Worm (Caenorhabditis elegans): ENCODE measurements around the gene sde-2.
A peak's percentile ranks its signal among the peaks of the same experiment; 100 is the strongest.

sde-2 gene

DNA sequence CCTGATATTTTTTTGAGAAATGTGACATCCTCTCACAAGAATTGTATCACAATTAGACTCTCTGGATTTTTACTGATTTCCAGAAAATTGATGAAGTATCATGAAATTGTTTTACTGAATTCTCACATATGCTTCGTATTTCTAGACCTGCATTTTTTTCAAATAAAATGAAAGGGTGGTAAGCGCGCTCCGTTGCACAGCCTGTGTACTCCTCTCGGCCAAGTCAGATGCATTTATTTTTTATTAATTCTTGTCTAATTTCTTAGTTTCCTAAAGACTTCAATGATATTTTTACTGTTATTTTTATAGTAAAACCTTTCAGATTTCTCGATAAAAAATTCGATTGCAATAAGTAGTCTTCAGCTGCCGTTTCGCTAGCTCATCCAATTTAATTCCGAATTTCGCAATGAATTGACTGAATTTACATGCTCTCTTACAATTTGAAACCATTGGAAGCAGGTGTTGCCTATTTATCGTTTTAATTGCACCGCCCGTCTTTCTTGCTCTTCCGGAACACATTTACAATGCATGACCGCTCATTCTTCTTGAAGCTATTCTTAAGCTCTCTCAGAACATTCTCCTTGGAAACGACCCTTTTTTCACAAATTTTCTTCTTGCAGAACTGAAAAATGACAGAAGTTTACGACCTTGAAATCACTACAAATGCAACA is 35.7 kb upstream of the sde-2 start, which contains the start of gene tbcb-1:
Gene tbcb-1, plus strand, starts transcription at position 621 of the 671 bp plus-strand sequence.
- TF ChIP-seq snpc-4 (tag; optimal IDR thresholded peaks at IDR 0.05) (peak; percentile 36), hmg-11 (tag; optimal IDR thresholded peaks at IDR 0.05) (no peak), nhr-23 (tag; optimal IDR thresholded peaks at IDR 0.05) (peak; percentile 34), lin-15B (tag; optimal IDR thresholded peaks at IDR 0.05) (peak; percentile 80), pha-4 (tag; optimal IDR thresholded peaks at IDR 0.05) (peak; percentile 43)

DNA sequence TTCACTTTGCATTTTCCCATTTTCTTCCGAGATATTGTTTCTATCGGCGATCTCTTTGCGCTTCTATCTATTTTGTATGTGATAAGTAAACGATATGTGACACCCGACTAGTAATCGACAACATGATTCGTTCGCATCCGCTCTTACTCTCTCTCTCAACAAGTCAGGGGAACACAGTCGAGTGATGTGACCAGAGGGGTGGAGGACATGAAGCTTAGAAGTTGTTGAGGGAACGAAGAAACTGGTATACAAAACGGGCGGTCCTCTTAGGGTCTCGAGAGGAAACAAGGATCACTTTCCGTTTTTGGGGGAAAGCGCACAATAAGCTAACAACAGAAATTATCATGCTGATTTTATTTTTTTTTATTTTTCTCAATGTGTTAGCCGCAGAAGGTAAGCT is 34.3 kb upstream of the sde-2 start, which contains the start of gene F53F4.4:
Gene F53F4.4, plus strand, starts transcription at position 301 of the 400 bp plus-strand sequence.
- TF ChIP-seq unc-39 (tag; optimal IDR thresholded peaks at IDR 0.05) (no peak), ceh-9 (tag; optimal IDR thresholded peaks at IDR 0.05) (no peak), sea-2 (GFP tag; optimal IDR thresholded peaks at IDR 0.05) (no peak), skn-1 (tag; optimal IDR thresholded peaks at IDR 0.05) (no peak)

DNA sequence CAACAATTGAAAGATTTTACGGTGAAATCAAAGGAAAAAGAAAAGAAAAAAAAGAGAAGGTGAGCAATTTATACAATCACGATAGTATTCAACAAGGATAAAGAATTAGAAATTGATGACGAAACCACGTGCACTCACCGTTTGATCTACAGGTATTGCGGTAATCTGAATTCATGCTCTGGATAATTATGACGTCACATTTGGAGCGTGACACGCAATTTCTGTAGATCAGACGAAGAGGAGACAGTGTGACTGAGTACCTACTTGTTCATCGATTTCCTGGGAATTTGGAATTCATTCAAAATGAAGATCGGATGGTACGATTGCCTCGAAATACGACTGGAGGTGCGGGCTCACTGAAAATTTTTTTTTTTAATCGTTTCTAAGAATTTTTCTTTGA is 29.0 kb upstream of the sde-2 start:
- TF ChIP-seq nfya-1 (tag; optimal IDR thresholded peaks at IDR 0.05; ENCODE audit: insufficient read depth) (no peak), unc-39 (tag; optimal IDR thresholded peaks at IDR 0.05) (no peak), mdl-1 (tag; optimal IDR thresholded peaks at IDR 0.05) (no peak), nhr-25 (tag; optimal IDR thresholded peaks at IDR 0.05) (no peak), nhr-28 (tag; optimal IDR thresholded peaks at IDR 0.05) (no peak), snpc-4 (tag; optimal IDR thresholded peaks at IDR 0.05) (no peak), ZK546.5 (tag; optimal IDR thresholded peaks at IDR 0.05) (no peak), nhr-67 (tag; optimal IDR thresholded peaks at IDR 0.05) (no peak), nhr-43 (tag; optimal IDR thresholded peaks at IDR 0.05; ENCODE audit: poor library complexity, severe bottlenecking) (no peak), mml-1 (tag; optimal IDR thresholded peaks at IDR 0.05) (no peak), egl-27 (tag; optimal IDR thresholded peaks at IDR 0.05) (no peak), ceh-9 (tag; optimal IDR thresholded peaks at IDR 0.05) (no peak), ztf-4 (tag; optimal IDR thresholded peaks at IDR 0.05) (no peak), ama-1 (optimal IDR thresholded peaks at IDR 0.05) (no peak), lin-39 (tag; optimal IDR thresholded peaks at IDR 0.05) (no peak), sea-2 (GFP tag; optimal IDR thresholded peaks at IDR 0.05) (no peak), ceh-82 (tag; optimal IDR thresholded peaks at IDR 0.05) (no peak)

DNA sequence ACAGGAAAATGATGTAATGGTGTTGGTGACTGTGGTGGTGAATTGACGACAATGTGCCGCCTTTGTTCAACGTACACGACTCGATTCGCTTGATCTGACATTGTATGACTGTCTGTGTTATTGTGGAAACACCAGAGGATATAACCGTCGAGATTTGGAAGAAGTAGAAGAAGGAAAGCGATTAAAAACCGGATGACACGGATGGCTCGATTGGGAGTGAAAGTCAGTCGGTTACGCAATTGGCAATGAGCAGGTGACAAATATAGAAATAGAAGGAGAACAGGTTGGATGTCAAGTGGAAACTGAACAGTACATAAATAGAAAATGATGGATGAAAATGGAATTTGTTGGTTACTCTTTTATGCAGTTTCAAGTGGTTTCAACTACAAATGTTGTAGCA is 26.5 kb upstream of the sde-2 start, which contains the start of gene rdy-2:
Gene rdy-2, minus strand, starts transcription at position 101 of the 400 bp plus-strand sequence.
- TF ChIP-seq elt-3 (tag; optimal IDR thresholded peaks at IDR 0.05): no peak
- no peak for TF ChIP-seq ztf-4 (tag; optimal IDR thresholded peaks at IDR 0.05)

DNA sequence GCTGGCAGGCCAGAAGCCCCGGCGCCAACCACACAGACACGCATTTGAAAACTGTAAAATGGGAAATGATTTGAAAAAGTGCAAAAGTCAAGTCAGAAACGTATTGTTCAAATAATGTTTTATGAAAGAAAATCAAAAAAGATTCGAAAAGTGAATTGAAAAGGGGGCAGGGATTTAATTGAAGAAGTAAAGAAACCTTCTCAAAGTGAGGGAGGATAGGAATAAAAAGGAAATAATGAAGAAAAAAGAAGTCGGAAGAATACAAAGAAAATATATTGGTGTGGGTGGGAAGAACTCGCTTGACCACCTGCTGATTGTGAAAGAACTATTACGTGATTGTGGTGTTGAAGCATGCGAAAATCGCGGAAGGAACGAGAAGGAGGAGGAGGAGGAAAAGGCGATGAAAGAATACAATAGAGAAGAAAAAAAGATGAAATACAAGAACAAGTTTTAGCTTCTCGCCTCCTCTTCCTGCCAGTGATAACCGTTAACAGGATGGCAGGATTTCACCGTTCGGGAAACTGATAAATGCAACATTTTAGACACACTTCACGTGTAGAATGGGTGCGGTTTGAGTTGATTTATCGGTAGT is 20.6 kb upstream of the sde-2 start, which contains the start of gene fmo-4:
Gene fmo-4, minus strand, starts transcription at position 51 of the 592 bp plus-strand sequence.
- TF ChIP-seq nhr-25 (tag; optimal IDR thresholded peaks at IDR 0.05): peak; percentile 27
- no peak for TF ChIP-seq nhr-77 (tag; optimal IDR thresholded peaks at IDR 0.05)
- TF ChIP-seq nhr-43 (tag; optimal IDR thresholded peaks at IDR 0.05; ENCODE audit: poor library complexity, severe bottlenecking): peak; percentile 96

DNA sequence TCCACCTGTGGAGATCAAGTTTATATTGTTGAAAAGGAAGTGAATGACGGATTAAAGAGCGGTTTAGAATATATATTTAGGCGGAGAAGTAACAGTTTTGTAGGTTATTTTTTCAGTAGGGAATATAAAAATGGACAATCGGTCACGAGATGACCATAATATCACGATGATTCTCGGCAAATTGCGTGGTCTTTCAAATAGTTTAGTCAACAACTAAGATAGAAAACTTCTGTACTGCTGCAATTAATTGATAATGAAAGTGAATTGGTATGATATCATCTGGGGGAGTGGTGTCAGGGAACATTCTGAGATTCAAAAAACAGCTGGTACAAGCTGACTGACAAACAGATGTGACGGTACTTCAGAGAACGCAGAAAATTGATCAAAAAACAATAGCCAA is 18.9 kb upstream of the sde-2 start:
- TF ChIP-seq fkh-10 (GFP tag; optimal IDR thresholded peaks at IDR 0.05) (no peak), nhr-23 (tag; optimal IDR thresholded peaks at IDR 0.05) (peak; percentile 44), nhr-28 (tag; optimal IDR thresholded peaks at IDR 0.05) (no peak), nhr-43 (tag; optimal IDR thresholded peaks at IDR 0.05; ENCODE audit: poor library complexity, severe bottlenecking) (peak; percentile 12)

DNA sequence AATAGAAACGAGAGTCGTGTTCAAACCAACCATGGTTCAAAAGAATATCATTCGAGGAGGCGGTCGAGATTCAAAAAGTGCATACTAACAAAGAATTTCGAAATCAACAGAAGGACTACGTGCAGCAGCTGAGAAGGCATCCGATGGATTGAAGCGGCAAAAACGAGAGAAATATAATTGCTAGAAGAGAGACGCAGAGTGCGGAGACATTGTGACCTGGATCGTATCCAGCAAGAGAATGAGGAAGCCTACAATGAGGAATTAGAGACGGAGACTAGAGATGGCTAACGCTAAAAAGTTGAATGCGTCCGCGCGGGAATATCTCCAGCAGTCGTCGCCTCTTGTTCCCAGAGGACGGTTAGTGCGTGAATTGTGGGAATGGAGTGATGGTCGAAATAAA is 17.6 kb upstream of the sde-2 start:
- peak; percentile 66 for TF ChIP-seq nhr-23 (tag; optimal IDR thresholded peaks at IDR 0.05)
- TF ChIP-seq nhr-12 (tag; optimal IDR thresholded peaks at IDR 0.05): no peak
- TF ChIP-seq egl-27 (tag; optimal IDR thresholded peaks at IDR 0.05): no peak

DNA sequence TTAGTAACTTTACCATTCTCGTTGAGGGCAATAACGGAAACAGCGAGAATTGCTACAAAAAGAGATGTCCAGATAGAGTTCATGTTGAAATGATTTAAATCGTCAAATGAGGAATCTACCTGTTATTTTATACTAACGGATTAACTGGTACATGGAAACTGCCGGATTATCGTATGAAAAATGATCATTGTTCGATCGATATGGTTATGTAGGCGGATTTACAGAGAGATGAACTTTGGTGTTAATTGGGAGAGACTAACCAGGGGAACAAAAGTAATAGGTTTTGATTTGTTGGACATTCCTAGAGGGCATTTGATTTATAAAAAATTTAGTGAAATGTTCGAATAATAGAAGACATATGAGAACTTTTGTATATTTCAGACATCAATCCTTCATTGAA is 15.6 kb upstream of the sde-2 start, which contains the start of gene spig-9:
Gene spig-9, minus strand, starts transcription at position 101 of the 400 bp plus-strand sequence.
- no peak for TF ChIP-seq elt-3 (tag; optimal IDR thresholded peaks at IDR 0.05)
- no peak for TF ChIP-seq ceh-9 (tag; optimal IDR thresholded peaks at IDR 0.05)
- no peak for TF ChIP-seq jun-1 (tag; optimal IDR thresholded peaks at IDR 0.05)
- no peak for TF ChIP-seq lin-15B (tag; optimal IDR thresholded peaks at IDR 0.05)
- TF ChIP-seq ZK546.5 (tag; optimal IDR thresholded peaks at IDR 0.05): no peak
- no peak for TF ChIP-seq elt-1 (tag; optimal IDR thresholded peaks at IDR 0.05)
- TF ChIP-seq nhr-25 (tag; optimal IDR thresholded peaks at IDR 0.05): no peak
- no peak for TF ChIP-seq fkh-2 (tag; optimal IDR thresholded peaks at IDR 0.05)
- TF ChIP-seq zag-1 (tag; optimal IDR thresholded peaks at IDR 0.05): no peak
- TF ChIP-seq egl-27 (tag; optimal IDR thresholded peaks at IDR 0.05): no peak
- TF ChIP-seq unc-39 (tag; optimal IDR thresholded peaks at IDR 0.05): no peak
